Fruit fly (Drosophila melanogaster) whole organism, embryonic: Measurements from ENCODE around the gene CG14803.

Source experiments
- B-H1 ChIP-seq: fragments of 200-800 bp; sonication (Bioruptor generic); IDR thresholded peaks from 3 replicates; pipeline ENCODE4 v1.3.6; 2022; ENCODE audit warnings: missing biosample characterization, missing genetic modification characterization
- Bteb2 ChIP-seq: fragments of 200-800 bp; sonication (Bioruptor generic); optimal IDR thresholded peaks from 2 replicates; lab custom pipeline; 2016; ENCODE audit warnings: missing biosample characterization, missing genetic modification characterization
- CG10267 ChIP-seq: fragments of 200-800 bp; sonication (Bioruptor generic); optimal IDR thresholded peaks from 2 replicates; lab custom pipeline; 2018; ENCODE audit warnings: missing biosample characterization, mild to moderate bottlenecking, missing genetic modification characterization, moderate library complexity
- CG11504 ChIP-seq: fragments of 200-800 bp; sonication (Bioruptor generic); optimal IDR thresholded peaks from 3 replicates; lab custom pipeline; 2019; ENCODE audit warnings: missing biosample characterization, mild to moderate bottlenecking, missing genetic modification characterization, moderate library complexity
- CG12744 ChIP-seq: fragments of 200-800 bp; sonication (Bioruptor generic); optimal IDR thresholded peaks from 2 replicates; lab custom pipeline; 2016; ENCODE audit warnings: missing biosample characterization, missing genetic modification characterization
- CG14860 ChIP-seq: fragments of 200-800 bp; sonication (Bioruptor generic); IDR thresholded peaks from 3 replicates; pipeline ENCODE4 v1.3.6; 2022; ENCODE audit warnings: missing biosample characterization, missing genetic modification characterization; ENCODE audit not compliant: partially characterized antibody
- CG15479 ChIP-seq: fragments of 200-800 bp; sonication (Bioruptor generic); optimal IDR thresholded peaks from 3 replicates; lab custom pipeline; 2019; ENCODE audit warnings: missing biosample characterization, mild to moderate bottlenecking, missing genetic modification characterization, moderate library complexity
- CG17359 ChIP-seq: fragments of 200-800 bp; sonication (Bioruptor generic); optimal IDR thresholded peaks from 3 replicates; lab custom pipeline; 2018; ENCODE audit warnings: missing biosample characterization, mild to moderate bottlenecking, missing genetic modification characterization, moderate library complexity
- CG17829 ChIP-seq: fragments of 200-800 bp; optimal IDR thresholded peaks from 2 replicates; lab custom pipeline; 2019; ENCODE audit warnings: missing biosample characterization, mild to moderate bottlenecking, missing genetic modification characterization, moderate library complexity
- CG1832 ChIP-seq: fragments of 200-800 bp; sonication (Bioruptor generic); optimal IDR thresholded peaks from 2 replicates; lab custom pipeline; 2017; ENCODE audit warnings: missing biosample characterization, mild to moderate bottlenecking, missing genetic modification characterization, inconsistent platforms
- CG18619 ChIP-seq: fragments of 200-800 bp; sonication (Bioruptor generic); optimal IDR thresholded peaks from 3 replicates; lab custom pipeline; 2017; ENCODE audit warnings: missing biosample characterization, mild to moderate bottlenecking, missing genetic modification characterization
- CG2120 ChIP-seq: fragments of 200-800 bp; sonication (Bioruptor generic); optimal IDR thresholded peaks from 3 replicates; lab custom pipeline; 2016; ENCODE audit warnings: missing biosample characterization, missing genetic modification characterization
- CG3065 ChIP-seq: fragments of 200-800 bp; sonication (Bioruptor generic); optimal IDR thresholded peaks from 2 replicates; lab custom pipeline; 2016; ENCODE audit warnings: missing biosample characterization, missing genetic modification characterization
- CG31388 ChIP-seq: fragments of 200-800 bp; sonication (Bioruptor generic); optimal IDR thresholded peaks from 2 replicates; lab custom pipeline; 2016; ENCODE audit warnings: missing biosample characterization, missing genetic modification characterization
- CG3281 ChIP-seq: fragments of 200-800 bp; sonication (Bioruptor generic); optimal IDR thresholded peaks from 3 replicates; lab custom pipeline; 2017; ENCODE audit warnings: missing biosample characterization, mild to moderate bottlenecking, missing genetic modification characterization
- CG5180 ChIP-seq: fragments of 200-800 bp; sonication (Bioruptor generic); optimal IDR thresholded peaks from 3 replicates; lab custom pipeline; 2017; ENCODE audit warnings: missing biosample characterization, missing genetic modification characterization, mild to moderate bottlenecking, moderate library complexity, missing genetic modification reagents
- CG7357 ChIP-seq: fragments of 200-800 bp; sonication (Bioruptor generic); IDR thresholded peaks from 3 replicates; pipeline ENCODE4 v1.3.6; 2022; ENCODE audit warnings: missing biosample characterization, missing genetic modification characterization
- CG8359 ChIP-seq: fragments of 200-800 bp; sonication (Bioruptor generic); optimal IDR thresholded peaks from 2 replicates; lab custom pipeline; 2017; ENCODE audit warnings: missing biosample characterization, mild to moderate bottlenecking, missing genetic modification characterization, borderline replicate concordance
- CG9609 ChIP-seq: fragments of 200-800 bp; sonication (Bioruptor generic); optimal IDR thresholded peaks from 3 replicates; lab custom pipeline; 2016; ENCODE audit warnings: missing biosample characterization, missing genetic modification characterization
- D19B ChIP-seq: fragments of 200-800 bp; sonication (Bioruptor generic); optimal IDR thresholded peaks from 2 replicates; lab custom pipeline; 2017; ENCODE audit warnings: missing biosample characterization, mild to moderate bottlenecking, missing genetic modification characterization
- Dek ChIP-seq: fragments of 200-800 bp; sonication (Bioruptor generic); optimal IDR thresholded peaks from 3 replicates; lab custom pipeline; 2019; ENCODE audit warnings: missing biosample characterization, mild to moderate bottlenecking, missing genetic modification characterization, moderate library complexity
- Dfd ChIP-seq, 2 experiments: fragments of >200 bp; optimal IDR thresholded peaks; 2 replicates each; lab custom pipeline; 2017; ENCODE audit warnings: missing biosample characterization in 2 of 2, missing genetic modification characterization in 2 of 2
- Dip3 ChIP-seq: fragments of 200-800 bp; sonication (Bioruptor generic); optimal IDR thresholded peaks from 3 replicates; lab custom pipeline; 2016; ENCODE audit warnings: missing biosample characterization, missing genetic modification characterization
- Gug ChIP-seq: fragments of 200-800 bp; sonication (Bioruptor generic); IDR thresholded peaks from 4 replicates; pipeline ENCODE4 v1.3.6; 2022; ENCODE audit warnings: missing biosample characterization, missing genetic modification characterization
- H15 ChIP-seq: fragments of 200-800 bp; sonication (Bioruptor generic); IDR thresholded peaks from 3 replicates; pipeline ENCODE4 v1.3.6; 2022; ENCODE audit warnings: missing biosample characterization, missing genetic modification characterization
- Hey ChIP-seq: fragments of 200-800 bp; sonication (Bioruptor generic); optimal IDR thresholded peaks from 3 replicates; lab custom pipeline; 2018; ENCODE audit warnings: missing biosample characterization, mild to moderate bottlenecking, missing genetic modification characterization
- Hmr ChIP-seq: fragments of 200-800 bp; sonication (Bioruptor generic); optimal IDR thresholded peaks from 3 replicates; lab custom pipeline; 2017; ENCODE audit warnings: mild to moderate bottlenecking, missing biosample characterization, missing genetic modification reagents, missing genetic modification characterization
- MESR4 ChIP-seq: fragments of 200-800 bp; sonication (Bioruptor generic); optimal IDR thresholded peaks from 2 replicates; lab custom pipeline; 2018; ENCODE audit warnings: missing biosample characterization, mild to moderate bottlenecking, missing genetic modification characterization, moderate library complexity
- Nf-YA ChIP-seq: fragments of 200-800 bp; sonication (Bioruptor generic); IDR thresholded peaks from 2 replicates; pipeline ENCODE4 v1.3.6; 2022; ENCODE audit warnings: missing biosample characterization, missing genetic modification characterization
- Ssrp ChIP-seq: fragments of 200-800 bp; sonication (Bioruptor generic); optimal IDR thresholded peaks from 2 replicates; lab custom pipeline; 2018; ENCODE audit warnings: missing biosample characterization, mild to moderate bottlenecking, missing genetic modification characterization, moderate library complexity
- Xrp1 ChIP-seq: fragments of 200-800 bp; sonication (Bioruptor generic); IDR thresholded peaks from 2 replicates; pipeline ENCODE4 v1.3.6; 2022; ENCODE audit warnings: missing biosample characterization, missing genetic modification characterization
- ab ChIP-seq: fragments of 200-800 bp; sonication (Bioruptor generic); optimal IDR thresholded peaks from 2 replicates; lab custom pipeline; 2016; ENCODE audit warnings: missing biosample characterization, missing genetic modification characterization
- al ChIP-seq: fragments of 200-800 bp; sonication (Bioruptor generic); IDR thresholded peaks from 2 replicates; pipeline ENCODE4 v1.3.6; 2022; ENCODE audit warnings: missing biosample characterization, missing genetic modification characterization
- bsh ChIP-seq, 2 experiments: fragments of 200-800 bp; sonication (Bioruptor generic); optimal IDR thresholded peaks; 2 replicates each; lab custom pipeline; 2017 to 2018; ENCODE audit warnings: mild to moderate bottlenecking in 2 of 2, missing biosample characterization in 2 of 2, missing genetic modification characterization in 2 of 2, moderate library complexity in 1 of 2
- ci ChIP-seq: fragments of 200-800 bp; sonication (Bioruptor generic); IDR thresholded peaks from 3 replicates; pipeline ENCODE4 v1.3.6; 2022; ENCODE audit warnings: missing biosample characterization, missing genetic modification characterization
- crp ChIP-seq, 2 experiments: fragments of 200-800 bp; sonication (Bioruptor generic); optimal IDR thresholded peaks; 2 replicates in 1 of 2; 3 replicates in 1 of 2; lab custom pipeline; 2017; ENCODE audit warnings: missing biosample characterization in 2 of 2, missing genetic modification characterization in 2 of 2, mild to moderate bottlenecking in 1 of 2, moderate library complexity in 1 of 2
- grn ChIP-seq: fragments of 200-800 bp; sonication (Bioruptor generic); optimal IDR thresholded peaks from 3 replicates; lab custom pipeline; 2017; ENCODE audit warnings: missing biosample characterization, missing genetic modification characterization
- gt ChIP-seq: fragments of 200-800 bp; sonication (Bioruptor generic); IDR thresholded peaks from 2 replicates; pipeline ENCODE4 v1.3.6; 2022; ENCODE audit warnings: missing biosample characterization, missing genetic modification characterization
- lab ChIP-seq: fragments of 200-800 bp; sonication (Bioruptor generic); optimal IDR thresholded peaks from 3 replicates; lab custom pipeline; 2017; ENCODE audit warnings: missing biosample characterization, missing genetic modification characterization, mild to moderate bottlenecking, moderate library complexity, missing genetic modification reagents
- lola ChIP-seq, 3 experiments: fragments of >200 bp in 2 of 3; fragments of 200-800 bp in 1 of 3; sonication (Bioruptor generic) in 1 of 3; optimal IDR thresholded peaks; 2 replicates each; lab custom pipeline; 2017 to 2019; ENCODE audit warnings: missing biosample characterization in 3 of 3, missing genetic modification characterization in 3 of 3, mild to moderate bottlenecking in 1 of 3, moderate library complexity in 1 of 3
- mirr ChIP-seq: fragments of 200-800 bp; sonication (Bioruptor generic); optimal IDR thresholded peaks from 3 replicates; lab custom pipeline; 2018; ENCODE audit warnings: missing biosample characterization, mild to moderate bottlenecking, missing genetic modification characterization
- org-1 ChIP-seq: fragments of 200-800 bp; sonication (Bioruptor generic); optimal IDR thresholded peaks from 2 replicates; lab custom pipeline; 2017; ENCODE audit warnings: missing biosample characterization, missing genetic modification characterization
- phol ChIP-seq: fragments of 200-800 bp; sonication (Bioruptor generic); optimal IDR thresholded peaks from 3 replicates; lab custom pipeline; 2018; ENCODE audit warnings: missing biosample characterization, mild to moderate bottlenecking, missing genetic modification characterization, moderate library complexity
- pnt ChIP-seq: fragments of 200-800 bp; sonication (Bioruptor generic); optimal IDR thresholded peaks from 3 replicates; lab custom pipeline; 2016; ENCODE audit warnings: missing biosample characterization, missing genetic modification characterization
- repo ChIP-seq: fragments of 200-800 bp; sonication (Bioruptor generic); optimal IDR thresholded peaks from 2 replicates; lab custom pipeline; 2016; ENCODE audit warnings: missing biosample characterization, missing genetic modification characterization
- row ChIP-seq: fragments of 200-800 bp; sonication (Bioruptor generic); IDR thresholded peaks from 3 replicates; pipeline ENCODE4 v1.3.6; 2022; ENCODE audit warnings: missing biosample characterization, missing genetic modification characterization
- stwl ChIP-seq: fragments of 200-800 bp; sonication (Bioruptor generic); optimal IDR thresholded peaks from 3 replicates; lab custom pipeline; 2018; ENCODE audit warnings: missing biosample characterization, mild to moderate bottlenecking, missing genetic modification characterization, moderate library complexity
- usp ChIP-seq: fragments of >200 bp; optimal IDR thresholded peaks from 2 replicates; lab custom pipeline; 2017; ENCODE audit warnings: missing biosample characterization, missing genetic modification characterization
- zen2 ChIP-seq: fragments of 200-800 bp; sonication (Bioruptor generic); IDR thresholded peaks from 3 replicates; pipeline ENCODE4 v1.3.6; 2022; ENCODE audit warnings: missing biosample characterization, missing genetic modification characterization; ENCODE audit not compliant: partially characterized antibody

CG14803 gene

dm6 chrX:1861620-1862184 lies 7.0 kb upstream of the CG14803 start, which contains the start of gene deltaCOP (continued):
- TF ChIP-seq CG3281 (GFP tag; lab: Kevin White, UChicago) (peak; percentile 80), lola (GFP tag; optimal IDR thresholded peaks at IDR 0.05; lab: Kevin White, UChicago) (peak in 1 of 3 experiments; percentile 38), H15 (GFP tag; lab: Robert Waterston, UW) (peak; percentile 66; the same call in 1 of the 3 replicates), phol (tag; lab: Kevin White, UChicago) (peak; percentile 84), ci (peak; percentile 83), CG14860 (no peak), MESR4 (peak; percentile 76), CG2120 (GFP tag; lab: Kevin White, UChicago) (peak; percentile 97), org-1 (GFP tag; lab: Kevin White, UChicago) (peak; percentile 59), CG10267 (peak; percentile 93), mirr (no peak), lab (GFP tag; lab: Kevin White, UChicago) (no peak), Hmr (GFP tag; lab: Kevin White, UChicago) (peak; percentile 86), gt (GFP tag; lab: Robert Waterston, UW) (no peak), crp (GFP tag; optimal IDR thresholded peaks at IDR 0.05; lab: Kevin White, UChicago) (peak in 1 of 2 experiments; percentile 35), Hey (tag; lab: Kevin White, UChicago) (no peak), CG12744 (peak; percentile 83), ab (GFP tag; lab: Kevin White, UChicago) (no peak), grn (no peak), CG31388 (peak; percentile 77), Gug (GFP tag; lab: Robert Waterston, UW) (peak; percentile 86), al (GFP tag; lab: Robert Waterston, UW) (peak; percentile 88), CG15479 (GFP tag; lab: Kevin White, UChicago) (no peak), CG7357 (GFP tag; lab: Robert Waterston, UW) (peak; percentile 66; the same call in 2 of the 3 replicates), B-H1 (GFP tag; lab: Robert Waterston, UW) (peak; percentile 63; the same call in 2 of the 3 replicates), zen2 (GFP tag; lab: Robert Waterston, UW) (no peak), Nf-YA (GFP tag; lab: Robert Waterston, UW) (no peak), pnt (GFP tag; lab: Kevin White, UChicago) (peak; percentile 86), CG5180 (GFP tag; lab: Kevin White, UChicago) (no peak), stwl (tag; lab: Kevin White, UChicago) (peak; percentile 68), CG3065 (peak; percentile 74), D19B (peak; percentile 92), row (peak; percentile 99), CG17359 (tag; lab: Kevin White, UChicago) (peak; percentile 76), Dip3 (GFP tag; lab: Kevin White, UChicago) (peak; percentile 94), CG17829 (peak; percentile 69), CG9609 (GFP tag; lab: Kevin White, UChicago) (peak; percentile 95), Ssrp (tag; lab: Kevin White, UChicago) (peak; percentile 72), CG11504 (tag; lab: Kevin White, UChicago) (no peak), Bteb2 (peak; percentile 92), Xrp1 (GFP tag; lab: Robert Waterston, UW) (peak; percentile 82), repo (GFP tag; lab: Kevin White, UChicago) (peak; percentile 85), bsh (GFP tag; optimal IDR thresholded peaks at IDR 0.05; lab: Kevin White, UChicago) (peak; percentile 33 to 76), CG1832 (GFP tag; lab: Kevin White, UChicago) (no peak), CG18619 (GFP tag; lab: Kevin White, UChicago) (peak; percentile 74), usp (GFP tag; lab: Kevin White, UChicago) (no peak), CG8359 (GFP tag; lab: Kevin White, UChicago) (no peak), Dfd (GFP tag; optimal IDR thresholded peaks at IDR 0.05; lab: Kevin White, UChicago) (no peak), Dek (tag; lab: Kevin White, UChicago) (peak; percentile 74)
